Comparison of ENCODE assay signal across 3 fruit fly cellular contexts in the genomic region with DNA sequence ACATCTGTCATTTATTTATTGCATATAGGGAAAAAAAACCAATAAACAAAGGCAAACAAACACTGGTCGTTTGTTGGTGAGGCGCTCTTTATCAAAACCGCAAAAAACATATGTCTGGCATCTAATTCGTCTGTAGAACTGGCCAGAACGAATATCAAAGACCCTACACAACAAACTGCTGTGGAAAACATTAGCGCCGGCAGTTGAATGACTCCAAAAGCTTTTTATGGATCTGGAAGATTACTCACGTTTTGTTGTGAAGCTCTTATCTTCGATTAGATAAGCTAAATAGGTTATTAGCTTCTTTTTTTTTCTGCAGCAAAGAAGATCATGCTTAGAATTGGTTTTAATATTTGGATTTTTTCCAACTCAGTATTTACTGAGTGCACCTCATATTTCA.
TF ChIP-seq lines count a peak whose summit lies in the region.

No protein-coding gene starts in this region.

- no peak for TF ChIP-seq CTCF in whole organism, embryonic (GFP tag; optimal IDR thresholded peaks at IDR 0.05; lab: Kevin White, UChicago)

TF ChIP-seq in whole organism, adult, 20 proteins besides CTCF, POLR2A, EP300 and RAD21:
- TF ChIP-seq CG12768 (GFP tag; optimal IDR thresholded peaks at IDR 0.05; lab: Kevin White, UChicago) (no peak), pad (GFP tag; optimal IDR thresholded peaks at IDR 0.05; lab: Kevin White, UChicago) (no peak), Crg-1 (GFP tag; optimal IDR thresholded peaks at IDR 0.05; lab: Kevin White, UChicago) (peak; percentile 10), bab1 (GFP tag; optimal IDR thresholded peaks at IDR 0.05; lab: Kevin White, UChicago) (peak; percentile 15), cnc (optimal IDR thresholded peaks at IDR 0.05; lab: Kevin White, UChicago) (no peak), tj (GFP tag; optimal IDR thresholded peaks at IDR 0.05; lab: Kevin White, UChicago) (no peak), kay (GFP tag; lab: Kevin White, UChicago; ENCODE audit: borderline replicate concordance) (no peak), CG7101 (tag; optimal IDR thresholded peaks at IDR 0.05; lab: Kevin White, UChicago) (peak; percentile 16), CG11617 (GFP tag; optimal IDR thresholded peaks at IDR 0.05; lab: Kevin White, UChicago) (no peak), CG5204 (GFP tag; optimal IDR thresholded peaks at IDR 0.05; lab: Kevin White, UChicago) (no peak), CG1620 (GFP tag; optimal IDR thresholded peaks at IDR 0.05; lab: Kevin White, UChicago) (no peak), ovo (GFP tag; optimal IDR thresholded peaks at IDR 0.05; lab: Kevin White, UChicago) (no peak), toe (GFP tag; optimal IDR thresholded peaks at IDR 0.05; lab: Kevin White, UChicago) (no peak), Clk (GFP tag; optimal IDR thresholded peaks at IDR 0.05; lab: Kevin White, UChicago) (no peak), Mnt (GFP tag; optimal IDR thresholded peaks at IDR 0.05; lab: Kevin White, UChicago) (no peak), CG33017 (tag; optimal IDR thresholded peaks at IDR 0.05; lab: Kevin White, UChicago) (peak; percentile 21), CG14711 (tag; optimal IDR thresholded peaks at IDR 0.05; lab: Kevin White, UChicago) (peak; percentile 7)

TF ChIP-seq in whole organism, embryonic, 481 proteins besides CTCF, POLR2A, EP300 and RAD21 (continues in another document):
- TF ChIP-seq CG13123 (GFP tag; optimal IDR thresholded peaks at IDR 0.05; lab: Kevin White, UChicago): no peak
- no peak for TF ChIP-seq Usf (GFP tag; optimal IDR thresholded peaks at IDR 0.05; lab: Kevin White, UChicago)
- TF ChIP-seq B-H2 (GFP tag; optimal IDR thresholded peaks at IDR 0.05; lab: Kevin White, UChicago): no peak
- no peak for TF ChIP-seq btn (GFP tag; optimal IDR thresholded peaks at IDR 0.05; lab: Kevin White, UChicago)
- no peak for TF ChIP-seq CG14667 (GFP tag; IDR thresholded peaks at IDR 0.05; lab: Robert Waterston, UW)
- no peak for TF ChIP-seq CG8359 (GFP tag; optimal IDR thresholded peaks at IDR 0.05; lab: Kevin White, UChicago; ENCODE audit: borderline replicate concordance)
- no peak for TF ChIP-seq nau (GFP tag; optimal IDR thresholded peaks at IDR 0.05; lab: Kevin White, UChicago)
- no peak for TF ChIP-seq Lim3 (GFP tag; IDR thresholded peaks at IDR 0.05; lab: Robert Waterston, UW)
- no peak for TF ChIP-seq CG12299 (tag; optimal IDR thresholded peaks at IDR 0.05; lab: Kevin White, UChicago)
- TF ChIP-seq MTF-1 (GFP tag; optimal IDR thresholded peaks at IDR 0.05; lab: Kevin White, UChicago; ENCODE audit: borderline replicate concordance): no peak
- no peak for TF ChIP-seq dimm (GFP tag; IDR thresholded peaks at IDR 0.05; lab: Robert Waterston, UW)
- no peak for TF ChIP-seq Nf-YC (tag; optimal IDR thresholded peaks at IDR 0.05; lab: Kevin White, UChicago)
- TF ChIP-seq gce (GFP tag; IDR thresholded peaks at IDR 0.05; lab: Robert Waterston, UW): no peak
- no peak for TF ChIP-seq crc (GFP tag; optimal IDR thresholded peaks at IDR 0.05; lab: Kevin White, UChicago)
- TF ChIP-seq Opbp (GFP tag; IDR thresholded peaks at IDR 0.05; lab: Robert Waterston, UW; ENCODE audit: partially characterized antibody): no peak
- no peak for TF ChIP-seq pho (GFP tag; optimal IDR thresholded peaks at IDR 0.05; lab: Kevin White, UChicago)
- no peak for TF ChIP-seq CG34224 (GFP tag; IDR thresholded peaks at IDR 0.05; lab: Robert Waterston, UW; ENCODE audit: partially characterized antibody)
- no peak for TF ChIP-seq sug (tag; optimal IDR thresholded peaks at IDR 0.05; lab: Kevin White, UChicago)
- TF ChIP-seq CG10431 (GFP tag; optimal IDR thresholded peaks at IDR 0.05; lab: Kevin White, UChicago): no peak
- no peak for TF ChIP-seq fd96Cb (tag; optimal IDR thresholded peaks at IDR 0.05; lab: Kevin White, UChicago)
- TF ChIP-seq CG13775 (GFP tag; optimal IDR thresholded peaks at IDR 0.05; lab: Kevin White, UChicago): no peak
- 0 out of 2 replicates have a peak, but pooled peaks have one; percentile 7 for TF ChIP-seq onecut (GFP tag; IDR thresholded peaks at IDR 0.05; lab: Robert Waterston, UW)
- TF ChIP-seq bcd (GFP tag; optimal IDR thresholded peaks at IDR 0.05; lab: Kevin White, UChicago): peak; percentile 9
- TF ChIP-seq HmgZ (tag; optimal IDR thresholded peaks at IDR 0.05; lab: Kevin White, UChicago): peak; percentile 30
- no peak for TF ChIP-seq H15 (GFP tag; IDR thresholded peaks at IDR 0.05; lab: Robert Waterston, UW)
- TF ChIP-seq CG12769 (tag; optimal IDR thresholded peaks at IDR 0.05; lab: Kevin White, UChicago): peak; percentile 29
- TF ChIP-seq CG30403 (GFP tag; optimal IDR thresholded peaks at IDR 0.05; lab: Kevin White, UChicago): no peak
- TF ChIP-seq CG14710 (tag; optimal IDR thresholded peaks at IDR 0.05; lab: Kevin White, UChicago): no peak
- TF ChIP-seq CG1529 (GFP tag; optimal IDR thresholded peaks at IDR 0.05; lab: Kevin White, UChicago): no peak
- no peak for TF ChIP-seq CG13894 (tag; optimal IDR thresholded peaks at IDR 0.05; lab: Kevin White, UChicago)
- peak; percentile 1 for TF ChIP-seq Hsf (GFP tag; optimal IDR thresholded peaks at IDR 0.05; lab: Kevin White, UChicago)
- TF ChIP-seq klu (GFP tag; IDR thresholded peaks at IDR 0.05; lab: Robert Waterston, UW): no peak
- no peak for TF ChIP-seq Doc2 (GFP tag; IDR thresholded peaks at IDR 0.05; lab: Robert Waterston, UW)
- TF ChIP-seq GATAe (GFP tag; conservative IDR thresholded peaks at IDR 0.05; lab: Robert Waterston, UW): peak; percentile 37; the same call in 1 of the 2 replicates
- no peak for TF ChIP-seq CG17912 (GFP tag; optimal IDR thresholded peaks at IDR 0.05; lab: Kevin White, UChicago)
- no peak for TF ChIP-seq CG10654 (GFP tag; optimal IDR thresholded peaks at IDR 0.05; lab: Kevin White, UChicago)
- TF ChIP-seq CG7271 (tag; optimal IDR thresholded peaks at IDR 0.05; lab: Kevin White, UChicago): no peak

TF ChIP-seq in whole organism, wandering third instar larva, 38 proteins besides CTCF, POLR2A, EP300 and RAD21:
- no peak for TF ChIP-seq br (GFP tag; optimal IDR thresholded peaks at IDR 0.05; lab: Kevin White, UChicago)
- TF ChIP-seq Mio (GFP tag; optimal IDR thresholded peaks at IDR 0.05; lab: Kevin White, UChicago): no peak
- TF ChIP-seq CG9705 (GFP tag; optimal IDR thresholded peaks at IDR 0.05; lab: Kevin White, UChicago): no peak
- TF ChIP-seq Vsx2 (GFP tag; optimal IDR thresholded peaks at IDR 0.05; lab: Kevin White, UChicago; ENCODE audit: partially characterized antibody): peak; percentile 48
- TF ChIP-seq brk (GFP tag; optimal IDR thresholded peaks at IDR 0.05; lab: Kevin White, UChicago): no peak
- TF ChIP-seq ey (GFP tag; optimal IDR thresholded peaks at IDR 0.05; lab: Kevin White, UChicago): peak; percentile 39
- TF ChIP-seq lola (GFP tag; optimal IDR thresholded peaks at IDR 0.05; lab: Kevin White, UChicago): no peak
- TF ChIP-seq Jra (GFP tag; optimal IDR thresholded peaks at IDR 0.05; lab: Kevin White, UChicago): no peak
TF ChIP-seq in whole organism, wandering third instar larva: peak in this region for 2.
